Worm (Caenorhabditis elegans) whole organism, L4/young adult: ENCODE results near the gene tsp-21.

Experiments used
- W03F9.2 ChIP-seq: fragments of 150-350 bp; optimal IDR thresholded peaks from 2 replicates; lab custom pipeline; 2014; ENCODE audit warnings: missing biosample characterization, missing genetic modification characterization
- him-1 ChIP-seq: sonication (generic microtip); optimal IDR thresholded peaks from 2 replicates; lab custom pipeline; 2016; ENCODE audit warnings: missing genotype, missing genetic modification reagents, missing genetic modification characterization, missing compliant biosample characterization

DNA sequence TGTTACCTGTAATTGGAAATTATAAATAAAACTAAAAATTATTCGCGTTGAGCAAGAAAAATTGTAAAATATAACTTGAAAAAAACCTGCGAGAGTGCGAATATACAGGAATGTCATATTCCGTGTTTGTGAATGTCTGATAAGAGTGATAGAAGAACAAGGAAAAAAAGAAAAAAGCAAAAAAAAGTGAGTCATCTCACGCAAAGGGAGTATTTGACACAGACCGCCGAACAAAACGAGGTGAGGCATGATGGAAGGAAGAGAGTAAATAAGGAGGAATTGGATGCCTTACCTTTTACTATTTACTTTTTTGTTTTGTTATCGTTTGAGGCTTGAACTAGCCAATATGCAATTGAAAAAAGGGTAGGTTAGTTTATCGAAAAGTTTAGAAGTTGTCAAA lies 39.8 kb upstream of the tsp-21 start, which contains the start of gene F21G4.1:
- TF ChIP-seq W03F9.2 (tag; lab: Kevin White, UChicago) (no peak), him-1 (tag; lab: Kevin White, UChicago) (no peak)
